Worm (Caenorhabditis elegans): ENCODE results near the gene F19G12.11.

DNA sequence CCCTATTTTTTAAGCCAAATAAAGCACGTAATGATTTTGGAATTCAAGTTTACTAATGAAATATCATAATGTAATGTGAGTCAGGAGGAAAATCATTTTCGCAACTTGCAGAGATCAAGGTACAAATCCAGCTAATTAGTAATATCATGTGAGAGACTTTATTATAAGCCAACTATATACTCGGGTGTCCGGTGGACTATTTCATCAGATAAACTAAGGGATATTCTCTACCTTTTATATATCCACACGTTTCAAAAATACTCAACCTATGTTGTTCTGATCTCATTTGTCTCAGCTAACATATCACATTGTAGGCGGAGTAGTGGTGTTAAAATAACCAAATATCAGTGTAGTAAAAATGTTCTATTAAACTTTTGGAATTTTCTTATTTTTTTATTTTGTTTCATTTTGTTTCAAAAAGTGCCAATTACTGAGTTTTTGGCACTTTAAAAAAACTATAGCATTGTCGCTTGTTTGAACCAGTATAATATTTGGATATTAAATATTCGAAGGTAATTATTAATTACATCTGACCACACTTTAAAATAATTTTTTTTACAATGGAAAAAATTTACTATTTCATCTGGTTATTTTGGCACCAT is 36.8 kb downstream of the F19G12.11 start:
- no peak for TF ChIP-seq blmp-1 (tag; optimal IDR thresholded peaks at IDR 0.05)
- TF ChIP-seq pha-4 (tag; optimal IDR thresholded peaks at IDR 0.05), result no peak
- no peak for TF ChIP-seq lin-13 (tag; optimal IDR thresholded peaks at IDR 0.05)
- peak; percentile 89 for TF ChIP-seq nhr-237 (tag; optimal IDR thresholded peaks at IDR 0.05)
- no peak for TF ChIP-seq lsy-2 (tag; optimal IDR thresholded peaks at IDR 0.05)
- TF ChIP-seq elt-3 (tag; optimal IDR thresholded peaks at IDR 0.05), result peak; percentile 74
- TF ChIP-seq elt-1 (tag; optimal IDR thresholded peaks at IDR 0.05; ENCODE audit: borderline replicate concordance, insufficient read depth), result no peak
- TF ChIP-seq unc-39 (tag; optimal IDR thresholded peaks at IDR 0.05), result no peak
- TF ChIP-seq snpc-4 (tag; optimal IDR thresholded peaks at IDR 0.05), result no peak
- TF ChIP-seq lin-32 (GFP tag; optimal IDR thresholded peaks at IDR 0.05), result no peak
- TF ChIP-seq drap-1 (GFP tag; optimal IDR thresholded peaks at IDR 0.05), result no peak
- TF ChIP-seq nhr-76 (tag; optimal IDR thresholded peaks at IDR 0.05), result no peak
- no peak for TF ChIP-seq nhr-28 (tag; optimal IDR thresholded peaks at IDR 0.05)
